Fruit fly (Drosophila melanogaster) whole organism, embryonic: ENCODE measurements around the gene CG14219.
A peak's percentile ranks its signal among the peaks of the same experiment; 100 is the strongest.

Experiments
- Adf1 ChIP-seq: fragments of 200-800 bp; sonication (Bioruptor generic); IDR thresholded peaks from 2 replicates; pipeline ENCODE4 v1.3.6; 2022; ENCODE audit warnings: missing biosample characterization, missing genetic modification characterization
- Blimp-1 ChIP-seq: fragments of 200-800 bp; sonication (Bioruptor generic); optimal IDR thresholded peaks from 3 replicates; lab custom pipeline; 2018; ENCODE audit warnings: missing biosample characterization, missing genetic modification characterization, mild to moderate bottlenecking, moderate library complexity, missing genetic modification reagents
- Bteb2 ChIP-seq: fragments of 200-800 bp; sonication (Bioruptor generic); optimal IDR thresholded peaks from 2 replicates; lab custom pipeline; 2016; ENCODE audit warnings: missing biosample characterization, missing genetic modification characterization
- CG10543 ChIP-seq: fragments of 200-800 bp; sonication (Bioruptor generic); optimal IDR thresholded peaks from 3 replicates; lab custom pipeline; 2017; ENCODE audit warnings: missing biosample characterization, mild to moderate bottlenecking, missing genetic modification characterization, moderate library complexity
- CG11085 ChIP-seq: fragments of 200-800 bp; sonication (Bioruptor generic); IDR thresholded peaks from 2 replicates; pipeline ENCODE4 v1.3.6; 2022; ENCODE audit warnings: missing biosample characterization, missing genetic modification characterization
- CG13624 ChIP-seq: fragments of 200-800 bp; sonication (Bioruptor generic); optimal IDR thresholded peaks from 2 replicates; lab custom pipeline; 2016; ENCODE audit warnings: missing biosample characterization, missing genetic modification characterization
- CG14860 ChIP-seq: fragments of 200-800 bp; sonication (Bioruptor generic); IDR thresholded peaks from 3 replicates; pipeline ENCODE4 v1.3.6; 2022; ENCODE audit warnings: missing biosample characterization, missing genetic modification characterization; ENCODE audit not compliant: partially characterized antibody
- CG1602 ChIP-seq: fragments of 200-800 bp; sonication (Bioruptor generic); optimal IDR thresholded peaks from 3 replicates; lab custom pipeline; 2016; ENCODE audit warnings: missing biosample characterization, missing genetic modification characterization
- CG17361 ChIP-seq: fragments of 200-800 bp; sonication (Bioruptor generic); IDR thresholded peaks from 3 replicates; pipeline ENCODE4 v1.3.6; 2022; ENCODE audit warnings: missing biosample characterization, missing genetic modification characterization
- CG18011 ChIP-seq: fragments of 200-800 bp; sonication (Bioruptor generic); optimal IDR thresholded peaks from 2 replicates; lab custom pipeline; 2017; ENCODE audit warnings: missing biosample characterization, missing genetic modification characterization, mild to moderate bottlenecking, moderate library complexity, missing genotype
- CG18599 ChIP-seq: fragments of 200-800 bp; sonication (Bioruptor generic); optimal IDR thresholded peaks from 3 replicates; lab custom pipeline; 2017; ENCODE audit warnings: missing biosample characterization, missing genetic modification characterization, mild to moderate bottlenecking, moderate library complexity, missing genetic modification reagents
- CG2199 ChIP-seq: fragments of 200-800 bp; sonication (Bioruptor generic); IDR thresholded peaks from 3 replicates; pipeline ENCODE4 v1.3.6; 2022; ENCODE audit warnings: missing biosample characterization, missing genetic modification characterization
- CG32772 ChIP-seq: fragments of 200-800 bp; sonication (Bioruptor generic); IDR thresholded peaks from 2 replicates; pipeline ENCODE4 v1.3.6; 2022; ENCODE audit warnings: missing biosample characterization, missing genetic modification characterization
- CG33557 ChIP-seq: fragments of 200-800 bp; sonication (Bioruptor generic); optimal IDR thresholded peaks from 2 replicates; lab custom pipeline; 2019; ENCODE audit warnings: missing biosample characterization, mild to moderate bottlenecking, missing genetic modification characterization, moderate library complexity
- CG3726 ChIP-seq: fragments of 200-800 bp; sonication (Bioruptor generic); IDR thresholded peaks from 3 replicates; pipeline ENCODE4, ENCODE4 v1.3.6; 2022; ENCODE audit warnings: missing biosample characterization, missing genetic modification characterization
- CG3995 ChIP-seq: fragments of 200-800 bp; sonication (Bioruptor generic); optimal IDR thresholded peaks from 3 replicates; lab custom pipeline; 2016; ENCODE audit warnings: missing biosample characterization, missing genetic modification characterization
- CG4424 ChIP-seq: fragments of 200-800 bp; sonication (Bioruptor generic); optimal IDR thresholded peaks from 3 replicates; lab custom pipeline; 2016; ENCODE audit warnings: missing biosample characterization, missing genetic modification characterization
- CG5180 ChIP-seq: fragments of 200-800 bp; sonication (Bioruptor generic); optimal IDR thresholded peaks from 3 replicates; lab custom pipeline; 2017; ENCODE audit warnings: missing biosample characterization, missing genetic modification characterization, mild to moderate bottlenecking, moderate library complexity, missing genetic modification reagents
- CG7271 ChIP-seq: fragments of 200-800 bp; sonication (Bioruptor generic); optimal IDR thresholded peaks from 2 replicates; lab custom pipeline; 2018; ENCODE audit warnings: missing biosample characterization, mild to moderate bottlenecking, missing genetic modification characterization, moderate library complexity
- CG7963 ChIP-seq: fragments of 200-800 bp; sonication (Bioruptor generic); IDR thresholded peaks from 3 replicates; pipeline ENCODE4 v1.3.6; 2022; ENCODE audit warnings: missing biosample characterization, missing genetic modification characterization; ENCODE audit not compliant: partially characterized antibody
- CG8388 ChIP-seq: fragments of 200-800 bp; sonication (Bioruptor generic); optimal IDR thresholded peaks from 2 replicates; lab custom pipeline; 2019; ENCODE audit warnings: missing biosample characterization, mild to moderate bottlenecking, missing genetic modification characterization, moderate library complexity
- CG9215 ChIP-seq: fragments of 200-800 bp; sonication (Bioruptor generic); IDR thresholded peaks from 2 replicates; pipeline ENCODE4 v1.3.6; 2022; ENCODE audit warnings: missing biosample characterization, missing genetic modification characterization
- CoRest ChIP-seq: fragments of 200-800 bp; sonication (Bioruptor generic); optimal IDR thresholded peaks from 3 replicates; lab custom pipeline; 2018; ENCODE audit warnings: missing biosample characterization, mild to moderate bottlenecking, missing genetic modification characterization, moderate library complexity
- Dfd ChIP-seq, 2 experiments: fragments of >200 bp; optimal IDR thresholded peaks; 2 replicates each; lab custom pipeline; 2017; ENCODE audit warnings: missing biosample characterization in 2 of 2, missing genetic modification characterization in 2 of 2
- Drgx ChIP-seq: fragments of 200-800 bp; sonication (Bioruptor generic); IDR thresholded peaks from 2 replicates; pipeline ENCODE4 v1.3.6; 2022; ENCODE audit warnings: missing biosample characterization, missing genetic modification characterization
- Gsc ChIP-seq: fragments of 200-800 bp; sonication (Bioruptor generic); IDR thresholded peaks from 2 replicates; pipeline ENCODE4 v1.3.6; 2022; ENCODE audit warnings: missing biosample characterization, missing genetic modification characterization
- Meics ChIP-seq: fragments of 200-800 bp; sonication (Bioruptor generic); optimal IDR thresholded peaks from 2 replicates; lab custom pipeline; 2017; ENCODE audit warnings: missing biosample characterization, mild to moderate bottlenecking, missing genetic modification characterization
- Nf-YA ChIP-seq: fragments of 200-800 bp; sonication (Bioruptor generic); IDR thresholded peaks from 2 replicates; pipeline ENCODE4 v1.3.6; 2022; ENCODE audit warnings: missing biosample characterization, missing genetic modification characterization
- PHDP ChIP-seq: fragments of 200-800 bp; sonication (Bioruptor generic); optimal IDR thresholded peaks from 3 replicates; lab custom pipeline; 2018; ENCODE audit warnings: missing biosample characterization, mild to moderate bottlenecking, missing genetic modification characterization, moderate library complexity
- Six4 ChIP-seq: fragments of 200-800 bp; sonication (Bioruptor generic); optimal IDR thresholded peaks from 2 replicates; lab custom pipeline; 2016; ENCODE audit warnings: missing biosample characterization, missing genetic modification characterization
- Usf ChIP-seq: fragments of 200-800 bp; sonication (Bioruptor generic); optimal IDR thresholded peaks from 2 replicates; lab custom pipeline; 2017; ENCODE audit warnings: missing genotype, missing biosample characterization, missing genetic modification characterization
- croc ChIP-seq: fragments of 200-800 bp; sonication (Bioruptor generic); conservative IDR thresholded peaks from 3 replicates; pipeline ENCODE4 v1.3.6; 2022; ENCODE audit warnings: missing biosample characterization, missing genetic modification characterization
- disco-r ChIP-seq: fragments of 200-800 bp; sonication (Bioruptor generic); optimal IDR thresholded peaks from 2 replicates; lab custom pipeline; 2016; ENCODE audit warnings: missing biosample characterization, missing genetic modification characterization
- dm ChIP-seq: fragments of 200-800 bp; sonication (Bioruptor generic); optimal IDR thresholded peaks from 3 replicates; lab custom pipeline; 2016; ENCODE audit warnings: missing biosample characterization, missing genetic modification characterization
- esg ChIP-seq: fragments of 200-800 bp; sonication (Bioruptor generic); conservative IDR thresholded peaks from 2 replicates; pipeline ENCODE4 v1.3.6; 2022; ENCODE audit warnings: missing biosample characterization, missing genetic modification characterization
- gce ChIP-seq: fragments of 200-800 bp; sonication (Bioruptor generic); IDR thresholded peaks from 3 replicates; pipeline ENCODE4 v1.3.6; 2022; ENCODE audit warnings: missing biosample characterization, missing genetic modification characterization
- grau ChIP-seq: fragments of 200-800 bp; optimal IDR thresholded peaks from 3 replicates; lab custom pipeline; 2019; ENCODE audit warnings: missing biosample characterization, mild to moderate bottlenecking, missing genetic modification characterization, moderate library complexity
- ind ChIP-seq: fragments of 200-800 bp; sonication (Bioruptor generic); optimal IDR thresholded peaks from 3 replicates; lab custom pipeline; 2016; ENCODE audit warnings: missing biosample characterization, missing genetic modification characterization
- klu ChIP-seq: fragments of 200-800 bp; sonication (Bioruptor generic); IDR thresholded peaks from 2 replicates; pipeline ENCODE4 v1.3.6; 2022; ENCODE audit warnings: missing biosample characterization, missing genetic modification characterization
- lov ChIP-seq, 2 experiments: fragments of 200-800 bp in 1 of 2; fragments of >200 bp in 1 of 2; sonication (Bioruptor generic) in 1 of 2; IDR thresholded peaks in 1 of 2; optimal IDR thresholded peaks in 1 of 2; 2 replicates in 1 of 2; 3 replicates in 1 of 2; pipeline versions ENCODE4 v1.3.6 to Lab custom; 2017 to 2022; ENCODE audit warnings: missing biosample characterization in 1 of 2, missing genetic modification characterization in 1 of 2
- odd ChIP-seq: fragments of 200-800 bp; sonication (Bioruptor generic); optimal IDR thresholded peaks from 2 replicates; lab custom pipeline; 2017; ENCODE audit warnings: missing biosample characterization, mild to moderate bottlenecking, missing genetic modification characterization
- otp ChIP-seq: fragments of 200-800 bp; sonication (Bioruptor generic); IDR thresholded peaks from 3 replicates; pipeline ENCODE4, ENCODE4 v1.3.6; 2022; ENCODE audit warnings: missing biosample characterization, missing genetic modification characterization
- peb ChIP-seq: fragments of 200-800 bp; sonication (Bioruptor generic); IDR thresholded peaks from 2 replicates; pipeline ENCODE4 v1.3.6; 2022; ENCODE audit warnings: missing biosample characterization, missing genetic modification characterization
- pita ChIP-seq: fragments of 200-800 bp; sonication (Bioruptor generic); optimal IDR thresholded peaks from 2 replicates; lab custom pipeline; 2017; ENCODE audit warnings: missing biosample characterization, mild to moderate bottlenecking, missing genetic modification characterization
- sc ChIP-seq, 3 experiments: fragments of >200 bp in 2 of 3; fragments of 200-800 bp in 1 of 3; sonication (Bioruptor generic) in 1 of 3; optimal IDR thresholded peaks; 2 replicates in 2 of 3; 3 replicates in 1 of 3; lab custom pipeline; 2017; ENCODE audit warnings: mild to moderate bottlenecking in 1 of 3, missing biosample characterization in 1 of 3, missing genetic modification characterization in 1 of 3, missing genetic modification reagents in 1 of 3
- tin ChIP-seq: fragments of 200-800 bp; sonication (Bioruptor generic); optimal IDR thresholded peaks from 3 replicates; lab custom pipeline; 2016; ENCODE audit warnings: missing biosample characterization, missing genetic modification characterization
- tio ChIP-seq: fragments of 200-800 bp; sonication (Bioruptor generic); optimal IDR thresholded peaks from 2 replicates; lab custom pipeline; 2017; ENCODE audit warnings: missing biosample characterization, missing genetic modification characterization, inconsistent platforms
- ttk ChIP-seq: fragments of 200-800 bp; sonication (Bioruptor generic); IDR thresholded peaks from 2 replicates; pipeline ENCODE4 v2.1.2; 2022; ENCODE audit warnings: missing biosample characterization, missing genetic modification characterization
- zfh2 ChIP-seq: fragments of 200-800 bp; sonication (Bioruptor generic); optimal IDR thresholded peaks from 2 replicates; lab custom pipeline; 2016; ENCODE audit warnings: missing biosample characterization, missing genetic modification characterization

CG14219 gene

DNA sequence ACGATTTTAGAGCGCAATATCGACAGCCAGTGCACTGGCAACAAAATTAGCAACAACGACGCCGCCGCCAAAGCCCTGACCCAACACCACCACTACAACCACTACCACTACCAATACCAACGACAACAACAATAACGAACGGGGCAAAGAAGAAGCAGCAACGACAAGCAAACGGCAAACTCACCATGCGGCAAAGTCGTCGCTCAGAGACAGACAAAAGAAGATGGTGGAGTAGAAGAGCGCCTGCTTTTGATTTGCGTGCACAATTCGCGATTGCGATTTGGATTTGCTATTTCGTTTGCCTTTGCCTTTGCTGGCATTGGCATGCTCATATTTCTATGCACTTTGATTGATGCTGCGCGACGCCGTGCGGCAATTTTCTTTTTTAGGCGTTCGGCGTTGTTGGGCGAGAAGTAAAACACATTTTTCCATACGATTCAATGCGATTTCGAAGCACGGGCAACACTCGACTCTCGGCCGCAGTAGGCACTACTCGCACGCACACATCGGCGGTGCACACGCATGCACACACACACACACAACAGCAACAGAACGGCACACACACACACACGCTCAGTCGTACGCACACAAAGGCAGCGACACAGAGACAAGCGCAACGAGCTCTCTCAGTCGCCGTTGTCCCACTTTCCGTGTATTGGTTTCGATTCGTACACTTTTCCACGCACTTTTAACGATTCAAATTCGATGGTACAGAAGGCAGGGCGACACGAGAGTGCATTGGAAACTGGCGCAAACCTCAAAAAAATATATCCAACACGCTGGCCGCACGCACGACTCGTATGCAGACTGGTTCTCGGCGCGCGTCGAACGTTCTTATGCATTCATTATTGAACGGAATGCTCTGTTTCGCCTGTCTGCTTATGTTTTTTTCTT, 47.7 kb upstream of the CG14219 start (continued):
- TF ChIP-seq CG18599: peak; percentile 4
- no peak for TF ChIP-seq CG10543 (GFP tag; lab: Kevin White, UChicago)
- TF ChIP-seq lov (optimal IDR thresholded peaks at IDR 0.05; lab: Kevin White, UChicago): no peak
- no peak for TF ChIP-seq lov (GFP tag; IDR thresholded peaks at IDR 0.05; lab: Robert Waterston, UW)
- no peak for TF ChIP-seq tio (GFP tag; lab: Kevin White, UChicago)
- TF ChIP-seq gce (GFP tag; lab: Robert Waterston, UW): no peak
- no peak for TF ChIP-seq dm (GFP tag; lab: Kevin White, UChicago)
- TF ChIP-seq otp (GFP tag; lab: Robert Waterston, UW): no peak
- TF ChIP-seq ttk (GFP tag; lab: Robert Waterston, UW): no peak
- no peak for TF ChIP-seq Usf
- no peak for TF ChIP-seq CG11085 (GFP tag; lab: Robert Waterston, UW)
- peak; percentile 77 for TF ChIP-seq Adf1 (GFP tag; lab: Robert Waterston, UW)
- no peak for TF ChIP-seq CG14860 (GFP tag; lab: Robert Waterston, UW)
- TF ChIP-seq CG33557: no peak
- no peak for TF ChIP-seq CG3726
- no peak for TF ChIP-seq CG13624 (GFP tag; lab: Kevin White, UChicago)
- no peak for TF ChIP-seq disco-r
- TF ChIP-seq odd (GFP tag; lab: Kevin White, UChicago): no peak
- TF ChIP-seq tin (GFP tag; lab: Kevin White, UChicago): no peak
- TF ChIP-seq CG3995 (GFP tag; lab: Kevin White, UChicago): no peak
- TF ChIP-seq CG5180 (GFP tag; lab: Kevin White, UChicago): no peak
- TF ChIP-seq Six4 (GFP tag; lab: Kevin White, UChicago): no peak

DNA sequence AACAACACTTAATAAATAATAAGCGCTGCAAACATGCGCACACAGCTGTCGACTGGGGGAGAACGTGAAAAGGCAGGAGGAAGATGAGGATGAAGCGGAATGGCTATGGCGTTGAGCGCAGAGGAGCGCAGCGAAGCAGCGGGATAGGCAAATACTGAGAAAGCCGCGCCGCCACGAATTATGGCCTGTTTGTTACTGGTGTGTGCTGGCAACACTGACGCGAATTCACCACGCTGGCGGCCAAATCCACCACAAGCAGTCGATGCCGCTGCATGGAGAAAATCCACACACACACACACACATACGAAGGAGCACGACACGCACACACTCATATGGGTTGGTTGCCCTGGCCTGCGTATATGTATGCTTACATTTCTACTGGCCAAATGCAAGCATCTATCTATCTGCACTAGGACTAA, 47.0 kb upstream of the CG14219 start:
- TF ChIP-seq CG1602 (no peak), CG4424 (GFP tag; lab: Kevin White, UChicago) (no peak), esg (GFP tag; lab: Robert Waterston, UW) (no peak), Dfd (GFP tag; optimal IDR thresholded peaks at IDR 0.05; lab: Kevin White, UChicago) (no peak), sc (optimal IDR thresholded peaks at IDR 0.05; lab: Kevin White, UChicago) (no peak), sc (GFP tag; optimal IDR thresholded peaks at IDR 0.05; lab: Kevin White, UChicago) (no peak), CG7963 (no peak), PHDP (tag; lab: Kevin White, UChicago) (no peak), Adf1 (GFP tag; lab: Robert Waterston, UW) (peak; percentile 54; the same call in 1 of the 2 replicates), pita (no peak), zfh2 (GFP tag; lab: Kevin White, UChicago) (no peak), Nf-YA (GFP tag; lab: Robert Waterston, UW) (no peak), CG17361 (GFP tag; lab: Robert Waterston, UW) (no peak), Drgx (GFP tag; lab: Robert Waterston, UW) (no peak), Bteb2 (no peak), grau (tag; lab: Kevin White, UChicago) (no peak), CG2199 (GFP tag; lab: Robert Waterston, UW) (no peak; the same call in 2 of the 3 replicates), CG9215 (GFP tag; lab: Robert Waterston, UW) (peak; percentile 86), CoRest (no peak), ind (GFP tag; lab: Kevin White, UChicago) (no peak), klu (no peak), CG7271 (no peak), Blimp-1 (GFP tag; lab: Kevin White, UChicago) (no peak), Meics (GFP tag; lab: Kevin White, UChicago) (peak; percentile 11), CG18011 (GFP tag; lab: Kevin White, UChicago) (no peak), peb (no peak), croc (GFP tag; lab: Robert Waterston, UW) (no peak), CG32772 (GFP tag; lab: Robert Waterston, UW) (no peak), Gsc (GFP tag; lab: Robert Waterston, UW) (no peak), CG8388 (GFP tag; lab: Kevin White, UChicago) (no peak)
